In the genomic region with DNA sequence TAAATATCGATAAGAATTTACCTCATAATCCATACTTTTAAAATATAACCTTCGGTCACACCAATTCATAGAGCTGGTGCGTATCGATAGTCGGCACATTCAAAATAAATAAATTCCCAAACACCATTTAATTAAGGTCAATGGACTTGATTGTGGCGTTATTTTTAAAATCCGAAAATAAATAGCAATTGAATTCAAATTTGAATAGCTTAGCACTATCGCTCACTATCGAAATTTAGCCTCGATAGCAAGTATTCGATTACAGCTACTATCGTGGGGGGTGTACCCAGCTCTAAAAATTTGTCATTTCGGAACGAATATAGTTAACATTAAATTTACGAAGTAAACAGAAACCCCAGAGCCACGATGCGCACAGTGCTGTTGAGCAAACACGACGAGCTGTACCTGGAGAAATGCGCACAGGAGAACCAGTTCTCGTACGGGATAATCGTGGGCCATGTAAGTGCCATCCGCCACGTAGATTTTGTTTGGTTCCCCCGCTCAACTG, we compare ENCODE assay signal across 1 fruit fly cellular context.
TF ChIP-seq lines count a peak whose summit lies in the region.

TSS of gene CG10616 (plus strand) at position 258 of the 508 bp plus-strand sequence.

TF ChIP-seq in whole organism, embryonic, 481 proteins besides CTCF, POLR2A, EP300 and RAD21 (continued from another document):
- TF ChIP-seq CG18262 (tag; optimal IDR thresholded peaks at IDR 0.05; lab: Kevin White, UChicago) (peak; percentile 16), BEAF-32 (GFP tag; optimal IDR thresholded peaks at IDR 0.05; lab: Kevin White, UChicago) (peak; percentile 91), sens-2 (GFP tag; IDR thresholded peaks at IDR 0.05; lab: Robert Waterston, UW) (no peak), E2f2 (GFP tag; IDR thresholded peaks at IDR 0.05; lab: Robert Waterston, UW) (peak; percentile 70), Ets97D (GFP tag; optimal IDR thresholded peaks at IDR 0.05; lab: Kevin White, UChicago) (peak; percentile 66), CG2120 (GFP tag; optimal IDR thresholded peaks at IDR 0.05; lab: Kevin White, UChicago) (peak; percentile 1), knrl (GFP tag; IDR thresholded peaks at IDR 0.05; lab: Robert Waterston, UW; ENCODE audit: partially characterized antibody) (peak; percentile 94), sna (GFP tag; IDR thresholded peaks at IDR 0.05; lab: Robert Waterston, UW; ENCODE audit: partially characterized antibody) (peak; percentile 98), CG34224 (GFP tag; IDR thresholded peaks at IDR 0.05; lab: Robert Waterston, UW; ENCODE audit: partially characterized antibody) (peak; percentile 86; the same call in 2 of the 3 replicates), CG4617 (GFP tag; optimal IDR thresholded peaks at IDR 0.05; lab: Kevin White, UChicago; ENCODE audit: borderline replicate concordance) (peak; percentile 53), lov (optimal IDR thresholded peaks at IDR 0.05; lab: Kevin White, UChicago) (no peak), lov (GFP tag; IDR thresholded peaks at IDR 0.05; lab: Robert Waterston, UW) (no peak), CG7745 (tag; optimal IDR thresholded peaks at IDR 0.05; lab: Kevin White, UChicago) (no peak), CG4282 (GFP tag; optimal IDR thresholded peaks at IDR 0.05; lab: Kevin White, UChicago) (no peak)
TF ChIP-seq in whole organism, embryonic: peak in this region for 70.
